Fruit fly (Drosophila melanogaster) Kc167 (cell line): ENCODE measurements around the gene CG13455.

Experiments used
- Myc ChIP-seq: fragments of >200 bp; optimal IDR thresholded peaks from 2 replicates; lab custom pipeline; 2017; ENCODE audit warnings: missing external identifiers
- Sin3A ChIP-seq: fragments of >200 bp; optimal IDR thresholded peaks from 2 replicates; lab custom pipeline; 2018; ENCODE audit warnings: missing external identifiers
- h ChIP-seq: fragments of >200 bp; optimal IDR thresholded peaks from 3 replicates; lab custom pipeline; 2018; ENCODE audit warnings: missing external identifiers
- insv ChIP-seq: fragments of >200 bp; optimal IDR thresholded peaks from 3 replicates; lab custom pipeline; 2018; ENCODE audit warnings: missing external identifiers
- psq ChIP-seq: fragments of >200 bp; optimal IDR thresholded peaks from 2 replicates; lab custom pipeline; 2017; ENCODE audit warnings: missing external identifiers
- ttk ChIP-seq: sonication (Bioruptor generic); optimal IDR thresholded peaks from 2 replicates; lab custom pipeline; 2017; ENCODE audit warnings: missing external identifiers

The CG13455 gene

DNA sequence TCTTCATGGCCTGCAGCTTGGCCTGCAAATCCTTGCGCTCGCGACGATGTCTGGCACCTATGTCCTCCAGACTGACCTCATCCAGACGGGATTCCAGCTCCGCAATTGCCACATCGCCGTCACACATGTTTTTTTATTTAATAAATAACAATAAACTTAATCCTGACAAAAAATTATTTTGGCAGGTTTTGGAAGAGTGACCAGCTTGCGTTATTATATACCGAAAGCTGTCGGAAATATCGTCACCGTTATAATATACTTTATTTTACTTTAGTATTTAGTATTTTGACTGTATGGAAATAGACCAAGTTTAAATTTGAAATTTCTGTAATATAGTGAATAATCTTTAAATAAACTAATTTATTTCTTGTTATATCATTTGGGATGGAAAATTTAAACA is 8.3 kb downstream of the CG13455 start, which contains the start of gene CG7857:
TSS of gene CG7857 (minus strand) at position 208 of the 400 bp plus-strand sequence.
- TF ChIP-seq insv: no peak
- no peak for TF ChIP-seq ttk (lab: Kevin White, UChicago)
- TF ChIP-seq Sin3A (lab: Kevin White, UChicago): no peak
- TF ChIP-seq Myc (lab: Kevin White, UChicago): no peak
- no peak for TF ChIP-seq psq (lab: Kevin White, UChicago)
- TF ChIP-seq h: no peak

- TF ChIP-seq insv: no peak
- no peak for TF ChIP-seq Sin3A (lab: Kevin White, UChicago)
- TF ChIP-seq Myc (lab: Kevin White, UChicago): no peak
- no peak for TF ChIP-seq h
- no peak for TF ChIP-seq ttk (lab: Kevin White, UChicago)
- TF ChIP-seq psq (lab: Kevin White, UChicago): no peak
These were observed 10.0 kb downstream of the CG13455 start for dm6 chr3L:15506174-15506926.

DNA sequence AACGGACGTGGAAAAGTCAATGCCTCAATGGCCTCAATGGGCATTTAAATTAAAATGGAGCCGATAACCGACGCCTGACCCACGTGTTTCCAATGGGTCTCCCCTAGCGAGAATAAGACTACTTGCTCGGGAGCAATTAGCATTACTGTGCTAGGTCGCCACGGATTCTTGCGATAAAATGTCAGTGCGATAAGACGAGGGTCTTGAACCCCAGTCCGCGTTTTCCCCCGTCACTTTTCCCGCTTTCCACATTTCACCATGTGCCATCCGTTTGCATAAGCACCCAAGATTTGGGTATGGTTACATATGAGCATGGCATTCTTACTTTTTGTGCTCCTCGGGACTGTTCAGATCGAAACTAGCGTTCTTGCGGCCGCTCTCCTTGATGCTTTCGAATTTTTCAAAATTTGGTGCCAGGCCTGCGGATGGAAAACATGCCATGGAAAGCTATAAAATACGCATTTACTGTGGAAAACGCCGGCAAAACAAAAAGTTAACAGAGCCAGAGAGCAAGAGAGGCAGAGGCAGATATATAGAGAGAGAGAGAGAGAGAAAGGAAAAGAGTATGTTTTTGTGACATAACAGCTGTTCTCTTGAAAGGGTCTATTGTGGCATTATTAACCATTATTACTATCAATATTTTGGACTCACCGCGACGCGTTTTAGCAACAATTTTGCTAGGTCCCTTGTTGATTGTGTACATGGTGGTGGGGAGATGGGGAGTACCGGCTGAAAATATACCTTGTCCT is 10.9 kb downstream of the CG13455 start:
- no peak for TF ChIP-seq insv
- no peak for TF ChIP-seq Sin3A (lab: Kevin White, UChicago)
- TF ChIP-seq ttk (lab: Kevin White, UChicago): no peak
- no peak for TF ChIP-seq Myc (lab: Kevin White, UChicago)
- TF ChIP-seq psq (lab: Kevin White, UChicago): no peak
- no peak for TF ChIP-seq h

DNA sequence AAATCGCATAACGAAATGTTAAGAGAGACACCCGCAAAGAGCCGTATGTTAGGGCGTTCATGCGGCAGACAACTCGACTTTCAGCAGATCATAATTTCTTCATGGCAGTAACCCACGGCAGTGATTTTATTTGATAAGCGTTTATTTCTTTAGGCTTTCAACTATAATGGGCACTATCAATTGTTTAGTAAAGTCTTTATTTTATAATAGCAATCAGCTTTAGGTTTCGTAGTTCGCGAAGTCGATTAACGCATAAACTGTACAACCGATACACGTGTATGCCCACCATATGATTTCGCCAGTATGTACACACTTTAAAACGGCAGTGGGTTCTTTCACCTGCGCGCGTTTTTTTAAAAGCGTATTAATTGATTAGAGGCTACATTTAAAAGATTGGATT is 11.9 kb downstream of the CG13455 start, which contains the start of gene CG7841:
TSS of gene CG7841 (minus strand) at position 20 of the 400 bp plus-strand sequence.
- TF ChIP-seq psq (lab: Kevin White, UChicago) (no peak), ttk (lab: Kevin White, UChicago) (no peak), Myc (lab: Kevin White, UChicago) (no peak), h (no peak), Sin3A (lab: Kevin White, UChicago) (no peak), insv (no peak)

DNA sequence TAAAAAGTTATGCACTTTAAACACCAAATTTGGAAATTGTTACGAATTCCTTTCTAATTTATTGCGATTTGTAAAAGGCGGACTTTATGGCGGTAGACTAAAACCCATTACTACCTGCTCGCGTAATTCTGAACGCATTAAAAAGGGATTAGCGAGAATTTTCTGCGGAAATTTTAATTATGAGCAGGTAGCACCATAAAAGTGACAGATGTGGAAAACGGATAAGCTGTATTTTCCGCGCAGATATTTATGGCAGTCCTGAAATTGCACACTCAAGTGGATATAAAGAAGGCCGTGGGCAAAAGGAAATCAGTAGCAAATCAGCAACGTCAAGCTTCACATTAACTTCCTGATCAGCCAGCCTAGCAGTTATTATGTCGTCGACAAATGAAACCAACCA is 12.4 kb downstream of the CG13455 start, which contains the start of gene Z600:
TSS of gene Z600 (plus strand) at position 312 of the 400 bp plus-strand sequence.
- TF ChIP-seq ttk (lab: Kevin White, UChicago) (no peak), insv (no peak), psq (lab: Kevin White, UChicago) (no peak), Sin3A (lab: Kevin White, UChicago) (no peak), Myc (lab: Kevin White, UChicago) (no peak), h (no peak)

DNA sequence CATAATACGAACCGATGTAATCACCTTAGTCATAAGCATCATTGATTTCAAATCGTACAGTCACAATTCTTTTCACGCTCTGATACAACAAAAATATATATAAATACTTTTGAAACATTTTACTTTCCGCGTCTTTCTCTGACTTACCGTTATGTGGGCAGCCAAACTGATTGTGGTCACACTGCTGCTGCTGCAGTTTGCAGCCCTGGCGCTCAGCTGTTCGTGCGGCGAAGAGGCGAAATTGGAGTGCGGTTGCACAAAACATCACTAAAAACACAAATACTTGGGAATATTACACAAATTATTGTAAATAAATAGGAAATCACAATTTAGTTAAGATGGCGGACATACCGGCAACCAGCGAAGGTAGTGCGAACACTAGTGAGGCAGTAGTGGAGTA is 13.0 kb downstream of the CG13455 start, which contains the start of the genes gdl and gdl-ORF39:
TSS of gene gdl (plus strand) at position 48 of the 400 bp plus-strand sequence.
TSS of gene gdl-ORF39 (plus strand) at position 48 of the 400 bp plus-strand sequence.
- TF ChIP-seq Sin3A (lab: Kevin White, UChicago): no peak
- no peak for TF ChIP-seq insv
- TF ChIP-seq h: no peak
- no peak for TF ChIP-seq psq (lab: Kevin White, UChicago)
- TF ChIP-seq ttk (lab: Kevin White, UChicago): no peak
- no peak for TF ChIP-seq Myc (lab: Kevin White, UChicago)

DNA sequence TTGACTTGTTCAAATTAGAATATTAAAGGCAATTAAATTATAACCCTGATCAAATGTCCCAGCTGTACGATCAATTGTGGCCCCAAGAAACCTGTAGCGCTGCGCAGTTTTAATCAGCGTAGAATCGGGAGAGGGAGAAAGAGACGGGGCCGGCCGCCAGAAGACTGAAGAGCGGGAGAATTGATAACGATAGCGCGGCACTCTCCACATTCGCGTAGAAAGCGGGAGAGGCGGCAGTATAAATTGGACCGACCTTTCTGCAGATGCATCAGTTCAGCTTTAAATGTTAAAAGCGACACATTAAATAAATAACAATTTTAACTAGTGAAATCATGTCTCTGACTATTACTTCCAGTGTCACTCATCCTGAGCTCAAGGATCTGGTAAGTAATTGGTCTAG is 14.4 kb downstream of the CG13455 start, which contains the start of gene MsrA:
TSS of gene MsrA (plus strand) at position 266 of the 400 bp plus-strand sequence.
- TF ChIP-seq Sin3A (lab: Kevin White, UChicago) (no peak), insv (no peak), h (no peak), ttk (lab: Kevin White, UChicago) (no peak), psq (lab: Kevin White, UChicago) (no peak), Myc (lab: Kevin White, UChicago) (no peak)

dm6 chr3L:15511688-15512250 is 15.4 kb downstream of the CG13455 start:
- TF ChIP-seq insv (no peak), h (no peak), Sin3A (lab: Kevin White, UChicago) (no peak)

DNA sequence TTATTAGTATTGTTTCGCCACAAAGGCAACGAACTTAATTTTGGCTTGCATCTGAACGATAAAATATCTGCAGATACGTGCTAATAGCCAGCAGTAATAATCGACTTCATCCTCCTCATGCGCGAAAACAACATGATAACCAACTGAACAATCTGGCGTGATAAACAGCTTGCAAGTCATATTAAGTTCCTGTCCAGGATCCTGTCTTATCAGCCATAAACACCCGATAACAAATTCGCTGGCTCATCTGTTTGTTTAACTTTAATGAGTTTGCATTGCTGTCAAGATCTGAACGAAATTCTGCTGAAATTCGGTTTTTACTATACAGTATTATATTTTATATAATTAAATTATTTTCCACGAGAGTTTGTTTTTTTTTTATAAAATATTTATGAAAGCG is 16.9 kb downstream of the CG13455 start:
- TF ChIP-seq Sin3A (lab: Kevin White, UChicago): no peak
- TF ChIP-seq h: no peak
- TF ChIP-seq insv: no peak
- no peak for TF ChIP-seq Myc (lab: Kevin White, UChicago)
- TF ChIP-seq psq (lab: Kevin White, UChicago): no peak
- no peak for TF ChIP-seq ttk (lab: Kevin White, UChicago)

- TF ChIP-seq h (no peak), ttk (lab: Kevin White, UChicago) (no peak), insv (no peak), Sin3A (lab: Kevin White, UChicago) (no peak), Myc (lab: Kevin White, UChicago) (no peak), psq (lab: Kevin White, UChicago) (no peak)
These were observed 17.4 kb downstream of the CG13455 start for dm6 chr3L:15513726-15514125.

DNA sequence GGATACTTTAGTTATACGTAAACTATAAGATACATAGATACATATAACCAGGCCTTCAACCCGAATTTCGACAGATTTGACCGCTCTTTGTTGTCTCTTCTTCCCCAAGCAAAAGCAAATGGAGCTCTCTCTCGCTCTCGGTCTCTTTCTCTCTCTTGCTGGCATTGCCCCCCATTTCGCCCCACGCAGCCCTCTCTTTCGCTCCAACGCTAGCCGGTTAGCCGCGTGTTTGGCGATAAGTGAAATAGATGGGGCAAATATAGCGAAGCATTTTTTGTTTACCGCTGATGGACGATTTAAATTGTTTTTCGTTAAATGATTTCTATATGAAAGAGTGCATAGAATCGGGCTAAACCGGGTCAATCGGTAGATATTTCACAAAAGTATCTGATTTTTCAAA is 18.0 kb downstream of the CG13455 start:
- TF ChIP-seq Sin3A (lab: Kevin White, UChicago) (no peak), Myc (lab: Kevin White, UChicago) (no peak), psq (lab: Kevin White, UChicago) (no peak), h (no peak), insv (no peak), ttk (lab: Kevin White, UChicago) (no peak)
